Worm (Caenorhabditis elegans) whole organism, L3 larva: Measurements from ENCODE around the gene srbc-12.

ENCODE experiments used
- aly-2 ChIP-seq: fragments of 150-350 bp; optimal IDR thresholded peaks from 2 replicates; lab custom pipeline; 2014; ENCODE audit warnings: missing biosample characterization, missing genetic modification characterization
- ama-1 ChIP-seq: fragments of 150-350 bp; optimal IDR thresholded peaks from 2 replicates; lab custom pipeline; 2018
- nhr-23 ChIP-seq: fragments of 150-350 bp; optimal IDR thresholded peaks from 2 replicates; lab custom pipeline; 2014; ENCODE audit warnings: missing biosample characterization, missing genetic modification reagents, missing genetic modification characterization
- nhr-25 ChIP-seq: sonication (generic microtip); optimal IDR thresholded peaks from 2 replicates; lab custom pipeline; 2017; ENCODE audit warnings: missing biosample characterization, missing genetic modification characterization
- nhr-28 ChIP-seq: fragments of 150-350 bp; optimal IDR thresholded peaks from 2 replicates; lab custom pipeline; 2014; ENCODE audit warnings: missing biosample characterization, missing genetic modification characterization
- nhr-43 ChIP-seq: sonication (generic microtip); optimal IDR thresholded peaks from 2 replicates; lab custom pipeline; 2016; ENCODE audit warnings: mild to moderate bottlenecking, missing genetic modification characterization, missing compliant biosample characterization; ENCODE audit not compliant: poor library complexity, severe bottlenecking
- snpc-4 ChIP-seq: fragments of 150-350 bp; optimal IDR thresholded peaks from 2 replicates; lab custom pipeline; 2014; ENCODE audit warnings: missing biosample characterization, missing genetic modification characterization
- unc-62 ChIP-seq: fragments of 150-350 bp; sonication (generic microtip); optimal IDR thresholded peaks from 4 replicates; lab custom pipeline; 2014; ENCODE audit warnings: missing biosample characterization, missing genetic modification reagents, missing genetic modification characterization
- zag-1 ChIP-seq: fragments of 150-350 bp; optimal IDR thresholded peaks from 2 replicates; lab custom pipeline; 2014; ENCODE audit warnings: missing biosample characterization, missing genetic modification characterization

DNA sequence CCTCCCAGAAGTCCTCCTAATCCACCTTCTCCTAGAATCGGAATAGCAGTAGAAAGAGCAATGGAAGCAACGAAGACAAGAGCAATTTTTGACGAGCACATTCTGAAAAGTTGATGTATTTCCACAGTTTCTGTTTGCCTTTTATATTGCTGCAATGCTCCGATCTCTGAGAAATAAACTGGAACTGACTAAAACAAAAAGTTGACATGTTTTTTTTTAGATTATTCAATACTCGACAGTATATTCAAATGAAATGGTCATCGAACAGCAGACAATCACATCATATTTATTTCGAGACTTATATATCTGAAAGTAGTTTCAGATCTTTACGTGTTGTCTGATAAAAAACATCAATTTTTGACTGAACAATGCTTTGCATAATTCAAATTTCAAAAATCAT lies 40.8 kb downstream of the srbc-12 start, which contains the start of gene srlf-21:
- TF ChIP-seq ama-1 (no peak), nhr-28 (tag; lab: Kevin White, UChicago) (no peak), aly-2 (tag; lab: Kevin White, UChicago) (no peak), snpc-4 (tag; lab: Kevin White, UChicago) (no peak), nhr-43 (no peak), zag-1 (tag; lab: Kevin White, UChicago) (no peak), unc-62 (GFP tag; lab: Kevin White, UChicago) (no peak), nhr-23 (tag; lab: Kevin White, UChicago) (no peak), nhr-25 (tag; lab: Kevin White, UChicago) (no peak)
